Worm (Caenorhabditis elegans) whole organism, L1 larva: Measurements from ENCODE around the gene srp-1.

Experiments used
- C04F5.9 ChIP-seq: sonication (generic microtip); optimal IDR thresholded peaks from 2 replicates; lab custom pipeline; 2016; ENCODE audit warnings: missing genetic modification characterization, missing compliant biosample characterization
- C34B4.2 ChIP-seq: sonication (generic microtip); optimal IDR thresholded peaks from 2 replicates; lab custom pipeline; 2017; ENCODE audit warnings: mild to moderate bottlenecking, missing genetic modification characterization, missing compliant biosample characterization
- aha-1 ChIP-seq: fragments of 150-350 bp; optimal IDR thresholded peaks from 2 replicates; lab custom pipeline; 2014; ENCODE audit warnings: missing biosample characterization, missing genetic modification characterization
- ceh-63 ChIP-seq: fragments of 200-800 bp; sonication (Bioruptor generic); optimal IDR thresholded peaks from 2 replicates; lab custom pipeline; 2018; ENCODE audit warnings: mild to moderate bottlenecking, missing genetic modification characterization, missing compliant biosample characterization
- ceh-8 ChIP-seq: fragments of 200-800 bp; sonication (Bioruptor generic); optimal IDR thresholded peaks from 2 replicates; lab custom pipeline; 2018; ENCODE audit warnings: mild to moderate bottlenecking, missing genetic modification characterization, moderate library complexity, missing compliant biosample characterization
- ceh-90 ChIP-seq: sonication (generic microtip); optimal IDR thresholded peaks from 2 replicates; lab custom pipeline; 2016; ENCODE audit warnings: missing genetic modification characterization, missing compliant biosample characterization
- ces-1 ChIP-seq: fragments of 150-350 bp; optimal IDR thresholded peaks from 2 replicates; lab custom pipeline; 2014; ENCODE audit warnings: missing biosample characterization, missing genetic modification reagents, missing genetic modification characterization
- dsc-1 ChIP-seq: sonication (generic microtip); optimal IDR thresholded peaks from 2 replicates; lab custom pipeline; 2016; ENCODE audit warnings: mild to moderate bottlenecking, missing genetic modification characterization, missing compliant biosample characterization
- efl-1 ChIP-seq, 4 experiments: fragments of 150-350 bp; optimal IDR thresholded peaks in 3 of 4; peaks in 1 of 4; 1 replicate in 1 of 4; 2 replicates in 3 of 4; lab custom pipeline; 2014; ENCODE audit warnings: missing biosample characterization in 2 of 4, missing genetic modification characterization in 2 of 4, missing genetic modification reagents in 2 of 4
- efl-3 ChIP-seq: fragments of 200-800 bp; sonication (Bioruptor generic); optimal IDR thresholded peaks from 2 replicates; lab custom pipeline; 2018; ENCODE audit warnings: mild to moderate bottlenecking, missing genetic modification characterization, missing compliant biosample characterization
- egl-13 ChIP-seq: sonication (generic microtip); optimal IDR thresholded peaks from 2 replicates; lab custom pipeline; 2016; ENCODE audit warnings: missing genotype, missing genetic modification reagents, missing genetic modification characterization, missing compliant biosample characterization
- egl-27 ChIP-seq, 2 experiments: fragments of 150-350 bp in 1 of 2; sonication (generic microtip); optimal IDR thresholded peaks; 3 replicates each; lab custom pipeline; 2017 to 2018; ENCODE audit warnings: missing biosample characterization in 2 of 2, missing genetic modification characterization in 2 of 2, missing genetic modification reagents in 2 of 2
- elt-3 ChIP-seq, 6 experiments: fragments of 150-350 bp in 1 of 6; sonication (generic microtip); optimal IDR thresholded peaks; 2 replicates each; lab custom pipeline; 2017 to 2018; ENCODE audit warnings: missing biosample characterization in 6 of 6, missing genetic modification characterization in 6 of 6, inconsistent platforms in 1 of 6
- ets-5 ChIP-seq: fragments of 200-800 bp; sonication (Bioruptor generic); IDR thresholded peaks from 2 replicates; pipeline ENCODE4 v1.3.6; 2022; ENCODE audit warnings: missing genetic modification characterization, missing compliant biosample characterization
- fkh-8 ChIP-seq: sonication (generic microtip); optimal IDR thresholded peaks from 2 replicates; lab custom pipeline; 2016; ENCODE audit warnings: mild to moderate bottlenecking, missing genetic modification characterization, missing compliant biosample characterization
- fos-1 ChIP-seq: fragments of 150-350 bp; optimal IDR thresholded peaks from 2 replicates; lab custom pipeline; 2014; ENCODE audit warnings: missing biosample characterization, missing genetic modification characterization
- grh-1 ChIP-seq: fragments of 200-800 bp; sonication (Bioruptor generic); IDR thresholded peaks from 2 replicates; pipeline ENCODE4 v1.3.6; 2022; ENCODE audit warnings: missing genetic modification reagents, missing genetic modification characterization, missing compliant biosample characterization
- hlh-17 ChIP-seq: fragments of 200-800 bp; sonication (Bioruptor generic); optimal IDR thresholded peaks from 2 replicates; lab custom pipeline; 2018; ENCODE audit warnings: missing genetic modification characterization, mild to moderate bottlenecking, missing compliant biosample characterization, moderate library complexity, borderline replicate concordance
- hpl-2 ChIP-seq: fragments of 150-350 bp; optimal IDR thresholded peaks from 2 replicates; lab custom pipeline; 2014; ENCODE audit warnings: missing biosample characterization, missing genetic modification reagents, missing genetic modification characterization
- irx-1 ChIP-seq: sonication (generic microtip); optimal IDR thresholded peaks from 2 replicates; lab custom pipeline; 2016; ENCODE audit warnings: missing genetic modification characterization, missing compliant biosample characterization
- isw-1 ChIP-seq: fragments of 200-800 bp; sonication (Bioruptor generic); IDR thresholded peaks from 2 replicates; pipeline ENCODE4 v1.3.6; 2022; ENCODE audit warnings: missing genetic modification characterization, missing compliant biosample characterization
- jun-1 ChIP-seq: fragments of 150-350 bp; optimal IDR thresholded peaks from 2 replicates; lab custom pipeline; 2014; ENCODE audit warnings: missing biosample characterization, missing genetic modification reagents, missing genetic modification characterization
- lin-15B ChIP-seq: fragments of 150-350 bp; sonication (generic microtip); optimal IDR thresholded peaks from 3 replicates; lab custom pipeline; 2014; ENCODE audit warnings: missing biosample characterization, missing genetic modification characterization
- lin-39 ChIP-seq: fragments of 150-350 bp; optimal IDR thresholded peaks from 2 replicates; lab custom pipeline; 2014; ENCODE audit warnings: missing biosample characterization, missing genetic modification reagents, missing genetic modification characterization
- lsy-2 ChIP-seq, 2 experiments: fragments of 150-350 bp; optimal IDR thresholded peaks; 2 replicates each; lab custom pipeline; 2014; ENCODE audit warnings: missing biosample characterization in 2 of 2, missing genetic modification characterization in 2 of 2
- mab-9 ChIP-seq: fragments of 200-800 bp; sonication (Bioruptor generic); IDR thresholded peaks from 2 replicates; pipeline ENCODE4 v1.3.6; 2022; ENCODE audit warnings: missing genetic modification reagents, missing genetic modification characterization, missing compliant biosample characterization
- mdl-1 ChIP-seq, 2 experiments: fragments of 150-350 bp; optimal IDR thresholded peaks; 2 replicates each; lab custom pipeline; 2014 to 2017; ENCODE audit warnings: missing biosample characterization in 2 of 2, missing genetic modification characterization in 2 of 2, inconsistent platforms in 1 of 2
- mep-1 ChIP-seq: fragments of 150-350 bp; optimal IDR thresholded peaks from 2 replicates; lab custom pipeline; 2014; ENCODE audit warnings: missing biosample characterization, missing genetic modification characterization
- nhr-71 ChIP-seq: sonication (generic microtip); optimal IDR thresholded peaks from 2 replicates; lab custom pipeline; 2016; ENCODE audit warnings: mild to moderate bottlenecking, missing genetic modification characterization, moderate library complexity, missing compliant biosample characterization
- nhr-76 ChIP-seq: sonication (generic microtip); optimal IDR thresholded peaks from 2 replicates; lab custom pipeline; 2017; ENCODE audit warnings: missing biosample characterization, missing genetic modification characterization
- nhr-85 ChIP-seq: sonication (generic microtip); peaks from one replicate; lab custom pipeline; 2016; ENCODE audit warnings: missing genetic modification characterization, inconsistent platforms, missing compliant biosample characterization
- pax-3 ChIP-seq: fragments of 200-800 bp; sonication (Bioruptor generic); optimal IDR thresholded peaks from 2 replicates; lab custom pipeline; 2018; ENCODE audit warnings: mild to moderate bottlenecking, missing genetic modification characterization, moderate library complexity, missing compliant biosample characterization
- pqm-1 ChIP-seq: sonication (generic microtip); optimal IDR thresholded peaks from 3 replicates; lab custom pipeline; 2017; ENCODE audit warnings: missing biosample characterization, missing genetic modification characterization
- skn-1 ChIP-seq: fragments of 150-350 bp; optimal IDR thresholded peaks from 2 replicates; lab custom pipeline; 2014; ENCODE audit warnings: missing biosample characterization, missing genetic modification characterization
- snpc-4 ChIP-seq: fragments of 150-350 bp; optimal IDR thresholded peaks from 2 replicates; lab custom pipeline; 2014; ENCODE audit warnings: missing biosample characterization, missing genetic modification characterization
- sptf-1 ChIP-seq: fragments of 150-350 bp; optimal IDR thresholded peaks from 2 replicates; lab custom pipeline; 2014; ENCODE audit warnings: missing biosample characterization, missing genetic modification characterization
- sup-37 ChIP-seq: fragments of 200-800 bp; sonication (Bioruptor generic); optimal IDR thresholded peaks from 2 replicates; lab custom pipeline; 2018; ENCODE audit warnings: mild to moderate bottlenecking, missing genetic modification characterization, missing compliant biosample characterization
- swsn-7 ChIP-seq: sonication (generic microtip); optimal IDR thresholded peaks from 2 replicates; lab custom pipeline; 2016; ENCODE audit warnings: missing genetic modification characterization, missing compliant biosample characterization
- tlp-1 ChIP-seq: fragments of 150-350 bp; optimal IDR thresholded peaks from 2 replicates; lab custom pipeline; 2014; ENCODE audit warnings: missing biosample characterization, missing genetic modification characterization
- unc-30 ChIP-seq: sonication (generic microtip); optimal IDR thresholded peaks from 2 replicates; lab custom pipeline; 2017; ENCODE audit warnings: missing biosample characterization, missing genetic modification characterization
- unc-86 ChIP-seq: sonication (generic microtip); optimal IDR thresholded peaks from 2 replicates; lab custom pipeline; 2016; ENCODE audit warnings: missing genetic modification characterization, missing compliant biosample characterization
- vab-15 ChIP-seq: sonication (generic microtip); optimal IDR thresholded peaks from 2 replicates; lab custom pipeline; 2017; ENCODE audit warnings: missing genotype, mild to moderate bottlenecking, missing genetic modification characterization, missing compliant biosample characterization
- xbp-1 ChIP-seq: sonication (generic microtip); optimal IDR thresholded peaks from 2 replicates; lab custom pipeline; 2016; ENCODE audit warnings: missing genetic modification characterization, missing compliant biosample characterization
- zip-4 ChIP-seq: fragments of 200-800 bp; sonication (Bioruptor generic); optimal IDR thresholded peaks from 2 replicates; lab custom pipeline; 2018; ENCODE audit warnings: mild to moderate bottlenecking, missing genetic modification characterization, moderate library complexity, missing compliant biosample characterization

Gene srp-1

ce11 chrV:752679-753333 is at the start of gene srp-1, which contains the start of gene str-262:
Gene srp-1 (plus strand): TSS chrV:753283.
Gene str-262 (minus strand): TSS chrV:752779.
- TF ChIP-seq vab-15: no peak
- TF ChIP-seq nhr-76 (tag; lab: Kevin White, UChicago): no peak
- no peak for TF ChIP-seq hpl-2
- TF ChIP-seq efl-1 (optimal IDR thresholded peaks at IDR 0.05; lab: Kevin White, UChicago): no peak
- TF ChIP-seq efl-1 (GFP tag; optimal IDR thresholded peaks at IDR 0.05 in 1 of 2; lab: Kevin White, UChicago): no peak
- TF ChIP-seq lsy-2 (tag; optimal IDR thresholded peaks at IDR 0.05; lab: Kevin White, UChicago): no peak
- TF ChIP-seq C34B4.2 (tag; lab: Kevin White, UChicago): no peak
- no peak for TF ChIP-seq efl-3
- TF ChIP-seq elt-3 (tag; optimal IDR thresholded peaks at IDR 0.05; lab: Kevin White, UChicago): no peak
- TF ChIP-seq grh-1 (GFP tag; lab: Robert Waterston, UW): no peak
- no peak for TF ChIP-seq ceh-63
- TF ChIP-seq pax-3 (tag; lab: Kevin White, UChicago): no peak
- TF ChIP-seq irx-1 (tag; lab: Kevin White, UChicago): no peak
- TF ChIP-seq unc-30 (tag; lab: Kevin White, UChicago): no peak
- no peak for TF ChIP-seq fkh-8
- TF ChIP-seq snpc-4 (tag; lab: Kevin White, UChicago): no peak
- no peak for TF ChIP-seq lin-15B
- TF ChIP-seq sup-37 (GFP tag; lab: Kevin White, UChicago): no peak
- TF ChIP-seq hlh-17 (GFP tag; lab: Kevin White, UChicago): no peak
- no peak for TF ChIP-seq swsn-7 (tag; lab: Kevin White, UChicago)
- no peak for TF ChIP-seq C04F5.9 (tag; lab: Kevin White, UChicago)

ce11 chrV:706918-707317 is 46.2 kb upstream of the srp-1 start, which contains the start of gene srbc-38:
Gene srbc-38 (plus strand): TSS chrV:707218.
- TF ChIP-seq dsc-1 (tag; lab: Kevin White, UChicago) (no peak), ceh-90 (no peak), unc-86 (no peak), jun-1 (tag; lab: Kevin White, UChicago) (no peak), egl-13 (tag; lab: Kevin White, UChicago) (no peak), mep-1 (tag; lab: Kevin White, UChicago) (no peak)

- no peak for TF ChIP-seq nhr-76 (tag; lab: Kevin White, UChicago)
- TF ChIP-seq sup-37 (GFP tag; lab: Kevin White, UChicago): no peak
- TF ChIP-seq hpl-2: no peak
- no peak for TF ChIP-seq egl-27 (tag; optimal IDR thresholded peaks at IDR 0.05; lab: Kevin White, UChicago)
- no peak for TF ChIP-seq xbp-1 (tag; lab: Kevin White, UChicago)
- TF ChIP-seq sptf-1: no peak
- TF ChIP-seq elt-3 (tag; optimal IDR thresholded peaks at IDR 0.05; lab: Kevin White, UChicago): no peak
- no peak for TF ChIP-seq efl-1 (optimal IDR thresholded peaks at IDR 0.05; lab: Kevin White, UChicago)
- TF ChIP-seq efl-1 (GFP tag; optimal IDR thresholded peaks at IDR 0.05 in 1 of 2; lab: Kevin White, UChicago): no peak
- TF ChIP-seq efl-3: no peak
- no peak for TF ChIP-seq mab-9 (GFP tag; lab: Robert Waterston, UW)
- TF ChIP-seq fkh-8: no peak
- no peak for TF ChIP-seq lin-39
- no peak for TF ChIP-seq fos-1 (tag; lab: Kevin White, UChicago)
- no peak for TF ChIP-seq pqm-1 (tag; lab: Kevin White, UChicago)
- TF ChIP-seq aha-1 (tag; lab: Kevin White, UChicago): no peak
- no peak for TF ChIP-seq pax-3 (tag; lab: Kevin White, UChicago)
- no peak for TF ChIP-seq tlp-1 (tag; lab: Kevin White, UChicago)
- TF ChIP-seq unc-30 (tag; lab: Kevin White, UChicago): no peak
- TF ChIP-seq, all 84 proteins: peak for 0
Measured at ce11 chrV:708808-709207, 44.3 kb upstream of the srp-1 start, which contains the start of gene srbc-39. Gene srbc-39 (plus strand): TSS chrV:709108.

- TF ChIP-seq lin-15B: no peak
- TF ChIP-seq nhr-85 (tag; lab: Kevin White, UChicago): no peak
- TF ChIP-seq isw-1 (GFP tag; lab: Robert Waterston, UW): no peak
- no peak for TF ChIP-seq skn-1
- no peak for TF ChIP-seq zip-4 (GFP tag; lab: Kevin White, UChicago)
- TF ChIP-seq fos-1 (tag; lab: Kevin White, UChicago): no peak
- TF ChIP-seq egl-27 (tag; optimal IDR thresholded peaks at IDR 0.05; lab: Kevin White, UChicago): no peak
- no peak for TF ChIP-seq ceh-8
- TF ChIP-seq mdl-1 (tag; optimal IDR thresholded peaks at IDR 0.05; lab: Kevin White, UChicago): no peak
- no peak for TF ChIP-seq egl-13 (tag; lab: Kevin White, UChicago)
- TF ChIP-seq nhr-71: no peak
- TF ChIP-seq ets-5: no peak
- TF ChIP-seq ces-1 (GFP tag; lab: Kevin White, UChicago): no peak
- no peak for TF ChIP-seq vab-15
Measured at ce11 chrV:712882-713281, 40.2 kb upstream of the srp-1 start, which contains the start of gene cyp-33C11. Gene cyp-33C11 (minus strand): TSS chrV:712982.
